Worm (Caenorhabditis elegans) whole organism, L4/young adult: ENCODE results near the gene lab-2.

Experiments used
- W03F9.2 ChIP-seq: fragments of 150-350 bp; optimal IDR thresholded peaks from 2 replicates; lab custom pipeline; 2014; ENCODE audit warnings: missing biosample characterization, missing genetic modification characterization
- dao-5 ChIP-seq: sonication (generic microtip); optimal IDR thresholded peaks from 2 replicates; lab custom pipeline; 2016; ENCODE audit warnings: missing genotype, missing genetic modification characterization, moderate library complexity, missing compliant biosample characterization
- him-1 ChIP-seq: sonication (generic microtip); optimal IDR thresholded peaks from 2 replicates; lab custom pipeline; 2016; ENCODE audit warnings: missing genotype, missing genetic modification reagents, missing genetic modification characterization, missing compliant biosample characterization

DNA sequence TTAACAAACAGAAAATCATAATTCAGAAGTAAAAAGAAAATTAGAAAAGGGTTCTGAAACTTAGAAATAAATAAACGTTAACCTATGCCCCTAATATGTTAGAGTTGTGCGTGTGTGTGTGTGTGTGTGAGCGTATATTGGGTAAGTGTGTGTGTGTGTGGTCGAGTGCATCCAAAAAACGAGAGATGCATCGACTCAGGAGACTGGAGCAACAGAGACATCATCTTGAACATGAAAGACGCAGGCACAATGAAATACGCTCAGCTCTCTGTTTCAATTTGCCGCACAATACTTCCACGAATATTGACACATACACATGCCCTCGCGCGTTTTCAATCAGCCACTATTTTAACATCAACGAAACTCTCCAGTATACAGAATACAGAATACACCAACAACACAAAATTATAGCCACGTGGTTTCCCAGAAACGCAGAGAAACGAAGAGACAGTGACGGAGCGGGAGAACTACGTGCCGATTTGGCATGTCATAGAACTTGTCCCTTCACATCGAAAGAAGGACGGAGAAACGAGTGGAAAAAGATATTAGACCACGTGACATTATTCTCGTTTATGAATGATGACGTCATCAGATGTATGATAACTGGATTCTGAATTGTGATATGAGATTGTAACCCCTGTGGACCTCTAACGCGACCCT is 46.9 kb upstream of the lab-2 start:
- TF ChIP-seq him-1 (tag; lab: Kevin White, UChicago) (no peak), dao-5 (no peak), W03F9.2 (tag; lab: Kevin White, UChicago) (no peak)
